Fruit fly (Drosophila melanogaster) whole organism, prepupa: ENCODE results near the gene CG15767.
A peak's percentile ranks its signal among the peaks of the same experiment; 100 is the strongest.

Experiments used
- Blimp-1 ChIP-seq: fragments of 200-800 bp; sonication (Bioruptor generic); optimal IDR thresholded peaks from 3 replicates; lab custom pipeline; 2017; ENCODE audit warnings: missing biosample characterization, missing genetic modification characterization, mild to moderate bottlenecking, moderate library complexity, missing genetic modification reagents
- CG11294 ChIP-seq: fragments of 200-800 bp; sonication (Bioruptor generic); IDR thresholded peaks from 2 replicates; pipeline ENCODE4 v1.3.6; 2022; ENCODE audit warnings: missing biosample characterization, missing genetic modification characterization
- CG11762 ChIP-seq: fragments of 200-800 bp; sonication (Bioruptor generic); optimal IDR thresholded peaks from 3 replicates; lab custom pipeline; 2016; ENCODE audit warnings: missing biosample characterization, missing genetic modification characterization; ENCODE audit not compliant: insufficient read depth
- CG15336 ChIP-seq: fragments of 200-800 bp; sonication (Bioruptor generic); IDR thresholded peaks from 2 replicates; pipeline ENCODE4 v1.3.6; 2022; ENCODE audit warnings: missing biosample characterization, missing genetic modification characterization
- CG1621 ChIP-seq: fragments of 200-800 bp; sonication (Bioruptor generic); optimal IDR thresholded peaks from 3 replicates; lab custom pipeline; 2018; ENCODE audit warnings: missing biosample characterization, mild to moderate bottlenecking, missing genetic modification characterization
- CG16779 ChIP-seq: fragments of 200-800 bp; sonication (Bioruptor generic); optimal IDR thresholded peaks from 3 replicates; lab custom pipeline; 2017; ENCODE audit warnings: missing biosample characterization, mild to moderate bottlenecking, missing genetic modification characterization
- CG3032 ChIP-seq: fragments of 200-800 bp; optimal IDR thresholded peaks from 2 replicates; lab custom pipeline; 2019; ENCODE audit warnings: missing biosample characterization, mild to moderate bottlenecking, missing genetic modification characterization, moderate library complexity
- CG31627 ChIP-seq: fragments of 200-800 bp; sonication (Bioruptor generic); optimal IDR thresholded peaks from 3 replicates; lab custom pipeline; 2016; ENCODE audit warnings: missing biosample characterization, missing genetic modification characterization
- CG32006 ChIP-seq: fragments of 200-800 bp; sonication (Bioruptor generic); optimal IDR thresholded peaks from 3 replicates; lab custom pipeline; 2017; ENCODE audit warnings: missing biosample characterization, mild to moderate bottlenecking, missing genetic modification characterization
- CG3919 ChIP-seq: fragments of 200-800 bp; sonication (Bioruptor generic); optimal IDR thresholded peaks from 3 replicates; lab custom pipeline; 2016; ENCODE audit warnings: missing biosample characterization, missing genetic modification characterization
- CG4318 ChIP-seq: fragments of 200-800 bp; sonication (Bioruptor generic); optimal IDR thresholded peaks from 3 replicates; lab custom pipeline; 2017; ENCODE audit warnings: missing biosample characterization, mild to moderate bottlenecking, missing genetic modification characterization
- CG6163 ChIP-seq: fragments of 200-800 bp; sonication (Bioruptor generic); IDR thresholded peaks from 3 replicates; pipeline ENCODE4 v1.3.6; 2022; ENCODE audit warnings: missing biosample characterization, missing genetic modification characterization
- CG6792 ChIP-seq: fragments of 200-800 bp; sonication (Bioruptor generic); optimal IDR thresholded peaks from 3 replicates; lab custom pipeline; 2016; ENCODE audit warnings: missing biosample characterization, missing genetic modification characterization
- CG6854 ChIP-seq: fragments of 200-800 bp; sonication (Bioruptor generic); optimal IDR thresholded peaks from 2 replicates; lab custom pipeline; 2017; ENCODE audit warnings: missing biosample characterization, mild to moderate bottlenecking, missing genetic modification characterization
- CG7368 ChIP-seq: fragments of 200-800 bp; sonication (Bioruptor generic); optimal IDR thresholded peaks from 3 replicates; lab custom pipeline; 2016; ENCODE audit warnings: missing biosample characterization, missing genetic modification characterization
- CG8119 ChIP-seq: fragments of 200-800 bp; sonication (Bioruptor generic); IDR thresholded peaks from 3 replicates; pipeline ENCODE4 v1.3.6; 2022; ENCODE audit warnings: missing biosample characterization, missing genetic modification characterization
- CG8319 ChIP-seq: fragments of 200-800 bp; sonication (Bioruptor generic); optimal IDR thresholded peaks from 3 replicates; lab custom pipeline; 2016; ENCODE audit warnings: missing biosample characterization, missing genetic modification characterization
- Eip78C ChIP-seq: fragments of 200-800 bp; sonication (Bioruptor generic); peaks from one replicate; lab custom pipeline; 2016; ENCODE audit warnings: missing biosample characterization, missing genetic modification characterization
- Eip93F ChIP-seq: fragments of 200-800 bp; sonication (Bioruptor generic); optimal IDR thresholded peaks from 2 replicates; lab custom pipeline; 2016; ENCODE audit warnings: missing biosample characterization, mild to moderate bottlenecking, missing genetic modification characterization
- Ets21C ChIP-seq: fragments of 200-800 bp; sonication (Bioruptor generic); optimal IDR thresholded peaks from 3 replicates; lab custom pipeline; 2016; ENCODE audit warnings: missing biosample characterization, missing genetic modification characterization
- Ets96B ChIP-seq: fragments of 200-800 bp; optimal IDR thresholded peaks from 2 replicates; lab custom pipeline; 2019; ENCODE audit warnings: missing biosample characterization, mild to moderate bottlenecking, missing genetic modification characterization, moderate library complexity
- Gug ChIP-seq: fragments of 200-800 bp; sonication (Bioruptor generic); IDR thresholded peaks from 2 replicates; pipeline ENCODE4 v1.3.6; 2022; ENCODE audit warnings: missing biosample characterization, missing genetic modification characterization
- Hr38 ChIP-seq: sonication (Bioruptor generic); optimal IDR thresholded peaks from 2 replicates; lab custom pipeline; 2016; ENCODE audit warnings: missing biosample characterization, missing genetic modification characterization
- Hr4 ChIP-seq: fragments of 200-800 bp; sonication (Bioruptor generic); optimal IDR thresholded peaks from 3 replicates; lab custom pipeline; 2016; ENCODE audit warnings: missing biosample characterization, missing genetic modification characterization
- Lpt ChIP-seq: fragments of 200-800 bp; sonication (Bioruptor generic); optimal IDR thresholded peaks from 3 replicates; lab custom pipeline; 2016; ENCODE audit warnings: missing biosample characterization, missing genetic modification characterization
- Smox ChIP-seq: fragments of 200-800 bp; sonication (Bioruptor generic); optimal IDR thresholded peaks from 3 replicates; lab custom pipeline; 2016; ENCODE audit warnings: missing biosample characterization, missing genetic modification characterization
- Sox14 ChIP-seq: fragments of 200-800 bp; sonication (Bioruptor generic); optimal IDR thresholded peaks from 3 replicates; lab custom pipeline; 2016; ENCODE audit warnings: missing biosample characterization, missing genetic modification characterization
- Sox15 ChIP-seq: fragments of 200-800 bp; sonication (Bioruptor generic); optimal IDR thresholded peaks from 3 replicates; lab custom pipeline; 2016; ENCODE audit warnings: missing biosample characterization, missing genetic modification characterization
- achi ChIP-seq: fragments of 200-800 bp; sonication (Bioruptor generic); optimal IDR thresholded peaks from 3 replicates; lab custom pipeline; 2016; ENCODE audit warnings: missing biosample characterization, missing genetic modification characterization
- dsx ChIP-seq: fragments of 200-800 bp; optimal IDR thresholded peaks from 3 replicates; lab custom pipeline; 2019; ENCODE audit warnings: missing biosample characterization, mild to moderate bottlenecking, missing genetic modification characterization, moderate library complexity; ENCODE audit not compliant: poor library complexity, severe bottlenecking
- eg ChIP-seq: fragments of 200-800 bp; sonication (Bioruptor generic); IDR thresholded peaks from 3 replicates; pipeline ENCODE4 v1.3.6; 2022; ENCODE audit warnings: missing biosample characterization, missing genetic modification characterization
- fd59A ChIP-seq: fragments of 200-800 bp; sonication (Bioruptor generic); optimal IDR thresholded peaks from 2 replicates; lab custom pipeline; 2017; ENCODE audit warnings: missing biosample characterization, mild to moderate bottlenecking, missing genetic modification characterization, missing genetic modification reagents
- fd85E ChIP-seq: fragments of 200-800 bp; sonication (Bioruptor generic); optimal IDR thresholded peaks from 3 replicates; lab custom pipeline; 2016; ENCODE audit warnings: missing biosample characterization, missing genetic modification characterization
- net ChIP-seq: fragments of 200-800 bp; sonication (Bioruptor generic); optimal IDR thresholded peaks from 3 replicates; lab custom pipeline; 2016; ENCODE audit warnings: missing biosample characterization, missing genetic modification characterization
- spab ChIP-seq: fragments of 200-800 bp; sonication (Bioruptor generic); optimal IDR thresholded peaks from 2 replicates; lab custom pipeline; 2017; ENCODE audit warnings: missing biosample characterization, mild to moderate bottlenecking, missing genetic modification characterization, missing genetic modification reagents
- ss ChIP-seq, 2 experiments: fragments of 200-800 bp; sonication (Bioruptor generic); optimal IDR thresholded peaks; 2 replicates in 1 of 2; 3 replicates in 1 of 2; lab custom pipeline; 2017 to 2018; ENCODE audit warnings: mild to moderate bottlenecking in 2 of 2, missing biosample characterization in 2 of 2, missing genetic modification characterization in 2 of 2, moderate library complexity in 1 of 2
- svp ChIP-seq: fragments of 200-800 bp; sonication (Bioruptor generic); peaks from one replicate; lab custom pipeline; 2016; ENCODE audit warnings: missing biosample characterization, missing genetic modification characterization
- topi ChIP-seq: fragments of 200-800 bp; sonication (Bioruptor generic); optimal IDR thresholded peaks from 3 replicates; lab custom pipeline; 2016; ENCODE audit warnings: missing biosample characterization, missing genetic modification characterization
- vri ChIP-seq: fragments of 200-800 bp; sonication (Bioruptor generic); optimal IDR thresholded peaks from 3 replicates; lab custom pipeline; 2016; ENCODE audit warnings: missing biosample characterization, mild to moderate bottlenecking, missing genetic modification characterization

CG15767 gene

dm6 chrX:5770730-5771181 is 18.5 kb upstream of the CG15767 start, which contains the start of gene CG3097:
TSS of gene CG3097 (minus strand) at chrX:5770780.
- TF ChIP-seq Blimp-1 (GFP tag; lab: Kevin White, UChicago) (no peak), CG16779 (no peak), dsx (GFP tag; lab: Kevin White, UChicago) (peak; percentile 31), ss (GFP tag; optimal IDR thresholded peaks at IDR 0.05; lab: Kevin White, UChicago) (peak; percentile 22 to 30), Eip78C (GFP tag; lab: Kevin White, UChicago) (peak; percentile 51), CG3919 (GFP tag; lab: Kevin White, UChicago) (peak; percentile 10), CG6163 (GFP tag; lab: Robert Waterston, UW) (peak; percentile 23; the same call in 1 of the 3 replicates), CG11294 (GFP tag; lab: Robert Waterston, UW) (0 out of 2 replicates have a peak, but pooled peaks have one; percentile 30), net (GFP tag; lab: Kevin White, UChicago) (peak; percentile 5), CG1621 (peak; percentile 13), eg (GFP tag; lab: Robert Waterston, UW) (0 out of 3 replicates have a peak, but pooled peaks have one; percentile 39), vri (no peak)
- TF ChIP-seq, all 60 proteins: peak for 9

DNA sequence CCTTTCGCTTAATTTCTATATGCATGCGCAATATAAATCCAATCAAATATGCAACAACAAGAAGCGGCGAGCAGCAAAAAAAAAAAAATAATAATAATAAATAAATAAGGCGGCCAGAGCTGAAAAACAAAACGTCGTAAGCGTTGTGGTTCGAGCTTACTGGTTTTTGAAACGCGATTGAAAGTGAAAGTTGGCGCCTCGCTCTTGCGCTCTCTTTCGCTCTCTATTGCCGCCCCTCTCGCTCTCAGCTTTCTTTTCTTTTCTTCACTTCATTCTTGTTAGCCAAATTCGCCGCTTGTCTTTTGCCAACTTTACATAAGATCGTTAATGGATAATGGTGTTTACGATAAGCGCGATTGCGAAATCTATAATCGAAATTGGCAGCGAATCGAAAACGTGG is 16.9 kb upstream of the CG15767 start:
- TF ChIP-seq CG7368 (GFP tag; lab: Kevin White, UChicago) (no peak), Blimp-1 (GFP tag; lab: Kevin White, UChicago) (peak; percentile 90), CG6854 (GFP tag; lab: Kevin White, UChicago) (peak; percentile 48), CG8119 (GFP tag; lab: Robert Waterston, UW) (0 out of 3 replicates have a peak, but pooled peaks have one; percentile 25)

DNA sequence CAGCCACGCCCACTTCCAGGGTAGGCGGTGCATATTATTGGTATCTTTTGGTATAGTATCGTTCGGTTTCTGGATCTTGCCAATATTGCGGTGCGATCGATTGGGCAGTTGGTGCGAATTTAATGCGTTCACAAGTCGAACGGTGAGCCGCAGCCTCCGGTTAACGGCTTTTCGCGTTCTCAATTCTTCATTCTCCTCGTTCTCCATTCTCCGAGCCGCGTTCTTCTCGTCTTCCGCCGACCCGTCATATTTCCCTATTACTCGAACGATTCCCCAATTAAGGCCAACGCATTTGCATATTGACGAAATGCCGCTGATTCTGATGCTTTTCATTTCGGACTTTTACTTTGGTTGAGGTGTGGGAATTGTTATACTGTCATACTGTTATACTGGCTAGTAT is 12.7 kb upstream of the CG15767 start, which contains the start of gene CG42264:
TSS of gene CG42264 (minus strand) at position 101 of the 400 bp plus-strand sequence.
- no peak for TF ChIP-seq CG4318 (GFP tag; lab: Kevin White, UChicago)
- no peak for TF ChIP-seq Ets96B (tag; lab: Kevin White, UChicago)
- no peak for TF ChIP-seq Sox14
- TF ChIP-seq net (GFP tag; lab: Kevin White, UChicago) = no peak
- TF ChIP-seq eg (GFP tag; lab: Robert Waterston, UW) = no peak
- TF ChIP-seq CG6163 (GFP tag; lab: Robert Waterston, UW) = no peak
- no peak for TF ChIP-seq CG6792 (GFP tag; lab: Kevin White, UChicago)

- TF ChIP-seq CG3032 (tag; lab: Kevin White, UChicago) = no peak
- TF ChIP-seq svp (GFP tag; lab: Kevin White, UChicago) = no peak
- no peak for TF ChIP-seq CG32006 (GFP tag; lab: Kevin White, UChicago)
- TF ChIP-seq CG1621 = no peak
- no peak for TF ChIP-seq Hr38 (GFP tag; lab: Kevin White, UChicago)
- no peak for TF ChIP-seq Sox15
- no peak for TF ChIP-seq ss (GFP tag; optimal IDR thresholded peaks at IDR 0.05; lab: Kevin White, UChicago)
- no peak for TF ChIP-seq CG6854 (GFP tag; lab: Kevin White, UChicago)
- no peak for TF ChIP-seq fd85E (GFP tag; lab: Kevin White, UChicago)
- TF ChIP-seq CG11762 = no peak
- no peak for TF ChIP-seq achi (GFP tag; lab: Kevin White, UChicago)
- no peak for TF ChIP-seq CG31627
- TF ChIP-seq CG6163 (GFP tag; lab: Robert Waterston, UW) = no peak
- TF ChIP-seq Eip93F (GFP tag; lab: Kevin White, UChicago) = no peak
- TF ChIP-seq fd59A = no peak
- no peak for TF ChIP-seq vri
- TF ChIP-seq CG11294 (GFP tag; lab: Robert Waterston, UW) = no peak
These were observed 7.8 kb upstream of the CG15767 start, which contains the start of gene CG3108 for dm6 chrX:5781520-5781919. TSS of gene CG3108 (minus strand) at chrX:5781620.

dm6 chrX:5783260-5784040 is 5.8 kb upstream of the CG15767 start:
- TF ChIP-seq CG16779 (no peak), topi (GFP tag; lab: Kevin White, UChicago) (peak; percentile 71), CG15336 (GFP tag; lab: Robert Waterston, UW) (peak; percentile 74), CG32006 (GFP tag; lab: Kevin White, UChicago) (peak; percentile 89), dsx (GFP tag; lab: Kevin White, UChicago) (no peak), Ets21C (GFP tag; lab: Kevin White, UChicago) (peak; percentile 51), fd59A (peak; percentile 37), CG3032 (tag; lab: Kevin White, UChicago) (no peak), Hr38 (GFP tag; lab: Kevin White, UChicago) (no peak), CG31627 (peak; percentile 69), spab (peak; percentile 1), Smox (GFP tag; lab: Kevin White, UChicago) (peak; percentile 76), Lpt (peak; percentile 66), CG8319 (peak; percentile 23), Sox14 (peak; percentile 69), Gug (GFP tag; lab: Robert Waterston, UW) (no peak), CG7368 (GFP tag; lab: Kevin White, UChicago) (peak; percentile 12), Hr4 (peak; percentile 78), CG6163 (GFP tag; lab: Robert Waterston, UW) (peak; percentile 72; the same call in 2 of the 3 replicates)
